Worm (Caenorhabditis elegans) whole organism, L1 larva: Measurements from ENCODE around the gene mul-1.
"Not testable (repeated sequence)": the region's sequence is repeated elsewhere in the genome, so short reads cannot be mapped to it uniquely, and the experiment has no call there.

Experiments
- alr-1 ChIP-seq: fragments of 200-800 bp; sonication (Bioruptor generic); optimal IDR thresholded peaks from 2 replicates; lab custom pipeline; 2018; ENCODE audit warnings: borderline replicate concordance, mild to moderate bottlenecking, missing genetic modification characterization, missing compliant biosample characterization
- ceh-82 ChIP-seq, 3 experiments: fragments of 150-350 bp in 1 of 3; sonication (generic microtip) in 2 of 3; optimal IDR thresholded peaks; 2 replicates each; lab custom pipeline; 2014 to 2017; ENCODE audit warnings: missing biosample characterization in 3 of 3, missing genetic modification characterization in 3 of 3
- lin-39 ChIP-seq: fragments of 150-350 bp; optimal IDR thresholded peaks from 2 replicates; lab custom pipeline; 2014; ENCODE audit warnings: missing biosample characterization, missing genetic modification reagents, missing genetic modification characterization
- lir-3 ChIP-seq: sonication (generic microtip); optimal IDR thresholded peaks from 2 replicates; lab custom pipeline; 2016; ENCODE audit warnings: mild to moderate bottlenecking, missing genetic modification characterization, moderate library complexity, missing compliant biosample characterization; ENCODE audit not compliant: poor library complexity
- nhr-237 ChIP-seq: fragments of 150-350 bp; optimal IDR thresholded peaks from 2 replicates; lab custom pipeline; 2014; ENCODE audit warnings: missing biosample characterization, missing genetic modification characterization
- nhr-28 ChIP-seq: fragments of 150-350 bp; optimal IDR thresholded peaks from 2 replicates; lab custom pipeline; 2014; ENCODE audit warnings: missing biosample characterization, missing genetic modification characterization
- nhr-90 ChIP-seq: sonication (generic microtip); optimal IDR thresholded peaks from 2 replicates; lab custom pipeline; 2016; ENCODE audit warnings: mild to moderate bottlenecking, missing genetic modification characterization, missing compliant biosample characterization; ENCODE audit not compliant: poor library complexity
- unc-62 ChIP-seq: fragments of 150-350 bp; optimal IDR thresholded peaks from 2 replicates; lab custom pipeline; 2014; ENCODE audit warnings: missing biosample characterization, missing genetic modification reagents, missing genetic modification characterization
- zag-1 ChIP-seq: fragments of 150-350 bp; optimal IDR thresholded peaks from 2 replicates; lab custom pipeline; 2014; ENCODE audit warnings: missing biosample characterization, missing genetic modification characterization

DNA sequence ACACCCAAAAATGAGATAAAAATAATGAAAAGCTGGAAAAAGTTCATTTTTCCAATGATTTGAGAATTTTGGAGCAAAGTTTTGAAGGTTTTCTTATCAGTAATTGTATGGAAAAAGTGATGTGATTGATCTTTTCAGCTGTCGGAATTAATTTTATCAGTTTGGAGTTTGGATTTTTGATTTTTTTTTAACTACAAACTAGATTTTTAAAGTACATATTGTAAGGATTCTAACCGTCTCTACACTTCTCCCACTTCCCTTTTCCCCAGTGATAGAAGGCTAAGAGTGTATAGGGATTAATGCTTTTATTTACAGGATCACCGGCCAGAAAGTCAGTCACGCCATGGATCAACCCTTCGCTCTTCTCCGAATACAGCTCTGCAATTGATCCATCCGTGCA lies 2.7 kb upstream of the mul-1 start, which contains the start of gene F49F1.7:
- not testable (repeated sequence) for TF ChIP-seq zag-1 (tag; lab: Kevin White, UChicago); unc-62 (GFP tag; lab: Kevin White, UChicago); lin-39 (tag; lab: Kevin White, UChicago); ceh-82 (tag; optimal IDR thresholded peaks at IDR 0.05; lab: Kevin White, UChicago); nhr-237; nhr-28 (tag; lab: Kevin White, UChicago); nhr-90 (tag; lab: Kevin White, UChicago); lir-3 (tag; lab: Kevin White, UChicago); alr-1 (tag; lab: Kevin White, UChicago)
